Worm (Caenorhabditis elegans) whole organism, young adult: Measurements from ENCODE around the gene cthd-1.

Experiments
- B0035.1 ChIP-seq: sonication (generic microtip); optimal IDR thresholded peaks from 2 replicates; lab custom pipeline; 2016; ENCODE audit warnings: missing genetic modification characterization, mild to moderate bottlenecking, missing compliant biosample characterization, missing genotype, missing genetic modification reagents
- T07F8.4 ChIP-seq: sonication (generic microtip); optimal IDR thresholded peaks from 2 replicates; lab custom pipeline; 2016; ENCODE audit warnings: mild to moderate bottlenecking, missing genetic modification characterization, moderate library complexity, missing compliant biosample characterization
- Y67H2A.10 ChIP-seq: fragments of 200-800 bp; sonication (Bioruptor generic); conservative IDR thresholded peaks from 2 replicates; pipeline ENCODE4 v1.3.6; 2022; ENCODE audit warnings: missing genetic modification reagents, missing genetic modification characterization, missing compliant biosample characterization
- akir-1 ChIP-seq: fragments of 200-800 bp; sonication (Bioruptor generic); optimal IDR thresholded peaks from 2 replicates; lab custom pipeline; 2018; ENCODE audit warnings: mild to moderate bottlenecking, missing genetic modification characterization, moderate library complexity, missing compliant biosample characterization
- aptf-2 ChIP-seq: fragments of 200-800 bp; sonication (Bioruptor generic); conservative IDR thresholded peaks from 2 replicates; pipeline ENCODE4 v1.3.6; 2022; ENCODE audit warnings: missing genetic modification reagents, missing genetic modification characterization, missing compliant biosample characterization
- attf-5 ChIP-seq: fragments of 200-800 bp; sonication (Bioruptor generic); optimal IDR thresholded peaks from 2 replicates; lab custom pipeline; 2018; ENCODE audit warnings: mild to moderate bottlenecking, missing genetic modification characterization, missing compliant biosample characterization
- attf-6 ChIP-seq: fragments of 200-800 bp; sonication (Bioruptor generic); IDR thresholded peaks from 2 replicates; pipeline ENCODE4 v1.3.6; 2022; ENCODE audit warnings: missing genetic modification reagents, missing genetic modification characterization, missing compliant biosample characterization
- egl-44 ChIP-seq: fragments of 200-800 bp; sonication (Bioruptor generic); IDR thresholded peaks from 2 replicates; pipeline ENCODE4 v1.3.6; 2022; ENCODE audit warnings: missing genetic modification reagents, missing genetic modification characterization, missing compliant biosample characterization
- hsf-1 ChIP-seq: fragments of 200-800 bp; sonication (Bioruptor generic); IDR thresholded peaks from 2 replicates; pipeline ENCODE4 v1.3.6; 2022; ENCODE audit warnings: missing genetic modification reagents, missing genetic modification characterization, missing compliant biosample characterization
- nhr-90 ChIP-seq: sonication (generic microtip); optimal IDR thresholded peaks from 2 replicates; lab custom pipeline; 2016; ENCODE audit warnings: missing genotype, mild to moderate bottlenecking, missing genetic modification characterization, missing compliant biosample characterization
- snpc-1.1 ChIP-seq: sonication (generic microtip); optimal IDR thresholded peaks from 2 replicates; lab custom pipeline; 2017; ENCODE audit warnings: missing genetic modification characterization, mild to moderate bottlenecking, missing compliant biosample characterization, antibody characterized with exemption, moderate library complexity, missing genotype, missing genetic modification reagents; ENCODE audit not compliant: insufficient read depth
- tlf-1 ChIP-seq: fragments of 200-800 bp; sonication (Bioruptor generic); optimal IDR thresholded peaks from 2 replicates; lab custom pipeline; 2018; ENCODE audit warnings: mild to moderate bottlenecking, missing genetic modification characterization, missing compliant biosample characterization
- unc-62 ChIP-seq: fragments of 150-350 bp; optimal IDR thresholded peaks from 2 replicates; lab custom pipeline; 2014; ENCODE audit warnings: missing biosample characterization, missing genetic modification reagents, missing genetic modification characterization

DNA sequence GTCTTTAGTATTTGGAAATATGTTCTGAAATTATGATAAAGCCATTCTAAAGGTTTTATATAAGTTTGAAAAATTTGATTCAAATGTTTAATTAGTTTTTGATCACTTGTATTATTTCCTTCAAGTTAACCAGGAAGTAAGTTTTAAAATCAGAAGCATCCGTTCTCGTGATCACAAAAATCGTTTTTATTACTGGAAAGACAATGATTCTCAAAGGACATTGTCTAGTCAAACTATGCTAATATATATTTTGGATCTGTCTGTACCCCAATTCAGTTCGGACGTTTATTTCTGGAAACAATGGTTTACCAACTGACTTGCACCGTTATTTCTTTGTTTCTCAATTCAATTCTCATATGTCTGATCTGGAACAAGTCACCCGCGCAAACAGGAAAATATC, 38.3 kb downstream of the cthd-1 start, which contains the start of gene str-188:
- TF ChIP-seq nhr-90 (tag; lab: Kevin White, UChicago), result no peak
- no peak for TF ChIP-seq Y67H2A.10 (GFP tag; lab: Robert Waterston, UW)
- no peak for TF ChIP-seq snpc-1.1 (tag; lab: Kevin White, UChicago)
- TF ChIP-seq egl-44 (GFP tag; lab: Robert Waterston, UW), result no peak
- no peak for TF ChIP-seq unc-62 (GFP tag; lab: Kevin White, UChicago)
- TF ChIP-seq B0035.1 (tag; lab: Kevin White, UChicago), result no peak
- TF ChIP-seq attf-5 (GFP tag; lab: Kevin White, UChicago), result no peak
- TF ChIP-seq T07F8.4, result no peak
- no peak for TF ChIP-seq akir-1 (GFP tag; lab: Kevin White, UChicago)
- no peak for TF ChIP-seq aptf-2 (GFP tag; lab: Robert Waterston, UW)
- no peak for TF ChIP-seq hsf-1
- no peak for TF ChIP-seq attf-6 (GFP tag; lab: Robert Waterston, UW)
- no peak for TF ChIP-seq tlf-1 (GFP tag; lab: Kevin White, UChicago)
